Fruit fly (Drosophila melanogaster) whole organism, embryonic: ENCODE measurements around the gene mwh.

ENCODE experiments used
- Atf6 ChIP-seq: fragments of 200-800 bp; sonication (Bioruptor generic); IDR thresholded peaks from 2 replicates; pipeline ENCODE4 v1.3.6; 2022; ENCODE audit warnings: missing biosample characterization, missing genetic modification characterization
- Awh ChIP-seq: fragments of 200-800 bp; sonication (Bioruptor generic); IDR thresholded peaks from 2 replicates; pipeline ENCODE4, ENCODE4 v1.3.6; 2022; ENCODE audit warnings: missing biosample characterization, missing genetic modification characterization
- CG10654 ChIP-seq: fragments of 200-800 bp; sonication (Bioruptor generic); optimal IDR thresholded peaks from 2 replicates; lab custom pipeline; 2016; ENCODE audit warnings: missing biosample characterization, missing genetic modification characterization
- CG12104 ChIP-seq: fragments of 200-800 bp; sonication (Bioruptor generic); optimal IDR thresholded peaks from 3 replicates; lab custom pipeline; 2016; ENCODE audit warnings: missing biosample characterization, missing genetic modification characterization
- CG12659 ChIP-seq: fragments of 200-800 bp; sonication (Bioruptor generic); optimal IDR thresholded peaks from 3 replicates; lab custom pipeline; 2017; ENCODE audit warnings: mild to moderate bottlenecking, missing biosample characterization, missing genetic modification reagents, missing genetic modification characterization
- CG13775 ChIP-seq: fragments of 200-800 bp; sonication (Bioruptor generic); optimal IDR thresholded peaks from 3 replicates; lab custom pipeline; 2017; ENCODE audit warnings: missing biosample characterization, mild to moderate bottlenecking, missing genetic modification characterization
- CG14441 ChIP-seq: fragments of 200-800 bp; sonication (Bioruptor generic); IDR thresholded peaks from 2 replicates; pipeline ENCODE4 v1.3.6; 2022; ENCODE audit warnings: missing biosample characterization, missing genetic modification characterization
- CG15269 ChIP-seq: fragments of 200-800 bp; sonication (Bioruptor generic); optimal IDR thresholded peaks from 2 replicates; lab custom pipeline; 2018; ENCODE audit warnings: missing biosample characterization, mild to moderate bottlenecking, missing genetic modification characterization, moderate library complexity
- CG16779 ChIP-seq: fragments of 200-800 bp; sonication (Bioruptor generic); IDR thresholded peaks from 2 replicates; pipeline ENCODE4 v1.3.6; 2022; ENCODE audit warnings: missing biosample characterization, missing genetic modification characterization
- CG17328 ChIP-seq: fragments of 200-800 bp; sonication (Bioruptor generic); IDR thresholded peaks from 2 replicates; pipeline ENCODE4 v1.3.6; 2022; ENCODE audit warnings: missing biosample characterization, missing genetic modification characterization
- CG17359 ChIP-seq: fragments of 200-800 bp; sonication (Bioruptor generic); optimal IDR thresholded peaks from 3 replicates; lab custom pipeline; 2018; ENCODE audit warnings: missing biosample characterization, mild to moderate bottlenecking, missing genetic modification characterization, moderate library complexity
- CG1832 ChIP-seq: fragments of 200-800 bp; sonication (Bioruptor generic); optimal IDR thresholded peaks from 2 replicates; lab custom pipeline; 2017; ENCODE audit warnings: missing biosample characterization, mild to moderate bottlenecking, missing genetic modification characterization, inconsistent platforms
- CG18764 ChIP-seq: fragments of 200-800 bp; sonication (Bioruptor generic); optimal IDR thresholded peaks from 3 replicates; lab custom pipeline; 2016; ENCODE audit warnings: missing biosample characterization, missing genetic modification characterization
- CG2129 ChIP-seq: fragments of 200-800 bp; sonication (Bioruptor generic); IDR thresholded peaks from 2 replicates; pipeline ENCODE4 v1.3.6; 2022; ENCODE audit warnings: missing biosample characterization, missing genetic modification characterization; ENCODE audit not compliant: partially characterized antibody
- CG2875 ChIP-seq: fragments of 200-800 bp; sonication (Bioruptor generic); optimal IDR thresholded peaks from 2 replicates; lab custom pipeline; 2017; ENCODE audit warnings: missing biosample characterization, mild to moderate bottlenecking, missing genetic modification characterization, missing genetic modification reagents
- CG30431 ChIP-seq: fragments of 200-800 bp; sonication (Bioruptor generic); optimal IDR thresholded peaks from 2 replicates; lab custom pipeline; 2017; ENCODE audit warnings: missing biosample characterization, missing genetic modification characterization
- CG31365 ChIP-seq: fragments of 200-800 bp; sonication (Bioruptor generic); optimal IDR thresholded peaks from 2 replicates; lab custom pipeline; 2018; ENCODE audit warnings: missing biosample characterization, mild to moderate bottlenecking, missing genetic modification characterization
- CG33213 ChIP-seq: fragments of 200-800 bp; sonication (Bioruptor generic); optimal IDR thresholded peaks from 3 replicates; lab custom pipeline; 2016; ENCODE audit warnings: missing biosample characterization, missing genetic modification characterization
- CG43689 ChIP-seq: fragments of 200-800 bp; sonication (Bioruptor generic); IDR thresholded peaks from 2 replicates; pipeline ENCODE4 v1.3.6; 2022; ENCODE audit warnings: missing biosample characterization, missing genetic modification characterization
- CG4424 ChIP-seq: fragments of 200-800 bp; sonication (Bioruptor generic); optimal IDR thresholded peaks from 3 replicates; lab custom pipeline; 2016; ENCODE audit warnings: missing biosample characterization, missing genetic modification characterization
- CG7839 ChIP-seq: fragments of 200-800 bp; sonication (Bioruptor generic); optimal IDR thresholded peaks from 3 replicates; lab custom pipeline; 2018; ENCODE audit warnings: missing biosample characterization, mild to moderate bottlenecking, missing genetic modification characterization, moderate library complexity
- H2.0 ChIP-seq: fragments of 200-800 bp; sonication (Bioruptor generic); IDR thresholded peaks from 2 replicates; pipeline ENCODE4 v1.3.6; 2022; ENCODE audit warnings: missing biosample characterization, missing genetic modification characterization
- HHEX ChIP-seq: fragments of 200-800 bp; sonication (Bioruptor generic); optimal IDR thresholded peaks from 3 replicates; lab custom pipeline; 2017; ENCODE audit warnings: missing biosample characterization, mild to moderate bottlenecking, missing genetic modification characterization, missing genetic modification reagents
- Hey ChIP-seq: fragments of 200-800 bp; sonication (Bioruptor generic); optimal IDR thresholded peaks from 3 replicates; lab custom pipeline; 2018; ENCODE audit warnings: missing biosample characterization, mild to moderate bottlenecking, missing genetic modification characterization
- Hmx ChIP-seq: fragments of 200-800 bp; sonication (Bioruptor generic); optimal IDR thresholded peaks from 2 replicates; lab custom pipeline; 2016; ENCODE audit warnings: missing biosample characterization, missing genetic modification characterization
- Hr39 ChIP-seq: fragments of >200 bp; optimal IDR thresholded peaks from 2 replicates; lab custom pipeline; 2017
- Max ChIP-seq: fragments of 200-800 bp; sonication (Bioruptor generic); optimal IDR thresholded peaks from 2 replicates; lab custom pipeline; 2016; ENCODE audit warnings: missing biosample characterization, mild to moderate bottlenecking, missing genetic modification characterization
- Meics ChIP-seq: fragments of 200-800 bp; sonication (Bioruptor generic); optimal IDR thresholded peaks from 2 replicates; lab custom pipeline; 2017; ENCODE audit warnings: missing biosample characterization, mild to moderate bottlenecking, missing genetic modification characterization
- NC2β ChIP-seq: fragments of 200-800 bp; sonication (Bioruptor generic); optimal IDR thresholded peaks from 2 replicates; lab custom pipeline; 2016; ENCODE audit warnings: missing biosample characterization, missing genetic modification characterization
- Nf-YC ChIP-seq: fragments of 200-800 bp; optimal IDR thresholded peaks from 3 replicates; lab custom pipeline; 2019; ENCODE audit warnings: missing biosample characterization, mild to moderate bottlenecking, missing genetic modification characterization, moderate library complexity
- Optix ChIP-seq: fragments of 200-800 bp; sonication (Bioruptor generic); IDR thresholded peaks from 3 replicates; pipeline ENCODE4 v1.3.6; 2022; ENCODE audit warnings: missing biosample characterization, missing genetic modification characterization
- Six4 ChIP-seq: fragments of 200-800 bp; sonication (Bioruptor generic); optimal IDR thresholded peaks from 2 replicates; lab custom pipeline; 2016; ENCODE audit warnings: missing biosample characterization, missing genetic modification characterization
- Sox102F ChIP-seq: fragments of 200-800 bp; sonication (Bioruptor generic); optimal IDR thresholded peaks from 2 replicates; lab custom pipeline; 2018; ENCODE audit warnings: missing biosample characterization, mild to moderate bottlenecking, missing genetic modification characterization, moderate library complexity
- Spps ChIP-seq: fragments of 200-800 bp; sonication (Bioruptor generic); optimal IDR thresholded peaks from 2 replicates; lab custom pipeline; 2018; ENCODE audit warnings: missing biosample characterization, mild to moderate bottlenecking, missing genetic modification characterization
- TFAM ChIP-seq: fragments of 200-800 bp; sonication (Bioruptor generic); optimal IDR thresholded peaks from 2 replicates; lab custom pipeline; 2017; ENCODE audit warnings: missing biosample characterization, missing genetic modification characterization, inconsistent platforms
- Xbp1 ChIP-seq: fragments of 200-800 bp; sonication (Bioruptor generic); optimal IDR thresholded peaks from 3 replicates; lab custom pipeline; 2016; ENCODE audit warnings: missing biosample characterization, mild to moderate bottlenecking, missing genetic modification characterization
- ato ChIP-seq: fragments of 200-800 bp; sonication (Bioruptor generic); IDR thresholded peaks from 2 replicates; pipeline ENCODE4 v1.3.6; 2022; ENCODE audit warnings: missing biosample characterization, missing genetic modification characterization; ENCODE audit not compliant: partially characterized antibody
- bbx ChIP-seq: fragments of 200-800 bp; sonication (Bioruptor generic); IDR thresholded peaks from 2 replicates; pipeline ENCODE4 v1.3.6; 2022; ENCODE audit warnings: missing biosample characterization, missing genetic modification characterization; ENCODE audit not compliant: partially characterized antibody
- bcd ChIP-seq: fragments of 200-800 bp; sonication (Bioruptor generic); optimal IDR thresholded peaks from 2 replicates; lab custom pipeline; 2017; ENCODE audit warnings: missing biosample characterization, mild to moderate bottlenecking, missing genetic modification characterization
- chif ChIP-seq, 2 experiments: fragments of 200-800 bp; sonication (Bioruptor generic); optimal IDR thresholded peaks; 3 replicates each; lab custom pipeline; 2016; ENCODE audit warnings: missing biosample characterization in 2 of 2, missing genetic modification characterization in 2 of 2
- danr ChIP-seq: fragments of 200-800 bp; sonication (Bioruptor generic); IDR thresholded peaks from 2 replicates; pipeline ENCODE4 v1.3.6; 2022; ENCODE audit warnings: missing biosample characterization, missing genetic modification characterization
- emc ChIP-seq: fragments of 200-800 bp; sonication (Bioruptor generic); optimal IDR thresholded peaks from 2 replicates; lab custom pipeline; 2016; ENCODE audit warnings: missing biosample characterization, missing genetic modification characterization
- fd64A ChIP-seq: fragments of 200-800 bp; sonication (Bioruptor generic); optimal IDR thresholded peaks from 3 replicates; lab custom pipeline; 2018; ENCODE audit warnings: missing biosample characterization, mild to moderate bottlenecking, missing genetic modification characterization
- her ChIP-seq: fragments of 200-800 bp; sonication (Bioruptor generic); optimal IDR thresholded peaks from 2 replicates; lab custom pipeline; 2016; ENCODE audit warnings: missing biosample characterization, missing genetic modification characterization
- nerfin-2 ChIP-seq: fragments of 200-800 bp; sonication (Bioruptor generic); IDR thresholded peaks from 2 replicates; pipeline ENCODE4 v1.3.6; 2022; ENCODE audit warnings: missing biosample characterization, missing genetic modification characterization; ENCODE audit not compliant: partially characterized antibody
- otp ChIP-seq: fragments of 200-800 bp; sonication (Bioruptor generic); IDR thresholded peaks from 3 replicates; pipeline ENCODE4, ENCODE4 v1.3.6; 2022; ENCODE audit warnings: missing biosample characterization, missing genetic modification characterization
- pho ChIP-seq: fragments of 200-800 bp; sonication (Bioruptor generic); optimal IDR thresholded peaks from 2 replicates; lab custom pipeline; 2016; ENCODE audit warnings: missing biosample characterization, missing genetic modification characterization
- scrt ChIP-seq: fragments of 200-800 bp; sonication (Bioruptor generic); optimal IDR thresholded peaks from 2 replicates; lab custom pipeline; 2018; ENCODE audit warnings: missing biosample characterization, mild to moderate bottlenecking, missing genetic modification characterization, moderate library complexity
- sens-2 ChIP-seq: fragments of 200-800 bp; sonication (Bioruptor generic); IDR thresholded peaks from 2 replicates; pipeline ENCODE4 v1.3.6; 2022; ENCODE audit warnings: missing biosample characterization, missing genetic modification characterization
- tap ChIP-seq: fragments of 200-800 bp; optimal IDR thresholded peaks from 3 replicates; lab custom pipeline; 2019; ENCODE audit warnings: missing biosample characterization, mild to moderate bottlenecking, missing genetic modification characterization, moderate library complexity
- trem ChIP-seq: fragments of 200-800 bp; optimal IDR thresholded peaks from 3 replicates; lab custom pipeline; 2019; ENCODE audit warnings: missing biosample characterization, mild to moderate bottlenecking, missing genetic modification characterization, moderate library complexity

mwh gene

dm6 chr3L:1216460-1216859, 15.9 kb downstream of the mwh start (continued):
- TF ChIP-seq otp (GFP tag; lab: Robert Waterston, UW) (no peak), fd64A (GFP tag; lab: Kevin White, UChicago) (no peak), Meics (GFP tag; lab: Kevin White, UChicago) (no peak), Hey (tag; lab: Kevin White, UChicago) (no peak), CG17359 (peak; percentile 62), TFAM (GFP tag; lab: Kevin White, UChicago) (no peak), CG7839 (tag; lab: Kevin White, UChicago) (peak; percentile 54), Atf6 (GFP tag; lab: Robert Waterston, UW) (0 out of 2 replicates have a peak, but pooled peaks have one; percentile 24), CG14441 (0 out of 2 replicates have a peak, but pooled peaks have one; percentile 18), emc (no peak), pho (GFP tag; lab: Kevin White, UChicago) (no peak), trem (tag; lab: Kevin White, UChicago) (peak; percentile 54), CG43689 (no peak), Max (peak; percentile 14), CG12104 (GFP tag; lab: Kevin White, UChicago) (no peak), CG2129 (GFP tag; lab: Robert Waterston, UW) (no peak), CG30431 (GFP tag; lab: Kevin White, UChicago) (peak; percentile 36), CG16779 (GFP tag; lab: Robert Waterston, UW) (no peak), danr (GFP tag; lab: Robert Waterston, UW) (no peak), Nf-YC (tag; lab: Kevin White, UChicago) (no peak), Awh (no peak), HHEX (GFP tag; lab: Kevin White, UChicago) (peak; percentile 29), sens-2 (GFP tag; lab: Robert Waterston, UW) (no peak), scrt (GFP tag; lab: Kevin White, UChicago) (no peak), ato (GFP tag; lab: Robert Waterston, UW) (no peak), nerfin-2 (GFP tag; lab: Robert Waterston, UW) (no peak), Sox102F (GFP tag; lab: Kevin White, UChicago) (peak; percentile 64), chif (GFP tag; optimal IDR thresholded peaks at IDR 0.05; lab: Kevin White, UChicago) (peak; percentile 33 to 44), bbx (GFP tag; lab: Robert Waterston, UW) (no peak), CG4424 (GFP tag; lab: Kevin White, UChicago) (peak; percentile 28), H2.0 (no peak), CG13775 (GFP tag; lab: Kevin White, UChicago) (no peak), Spps (tag; lab: Kevin White, UChicago) (peak; percentile 21), tap (tag; lab: Kevin White, UChicago) (peak; percentile 48), CG2875 (GFP tag; lab: Kevin White, UChicago) (peak; percentile 43), Optix (no peak), CG12659 (peak; percentile 1), CG18764 (GFP tag; lab: Kevin White, UChicago) (peak; percentile 19), bcd (peak; percentile 18), CG33213 (GFP tag; lab: Kevin White, UChicago) (peak; percentile 33), NC2β (GFP tag; lab: Kevin White, UChicago) (no peak), CG1832 (GFP tag; lab: Kevin White, UChicago) (no peak), her (no peak), Hr39 (no peak), Six4 (peak; percentile 1), CG17328 (GFP tag; lab: Robert Waterston, UW) (peak; percentile 60), Xbp1 (GFP tag; lab: Kevin White, UChicago) (peak; percentile 36), Hmx (GFP tag; lab: Kevin White, UChicago) (no peak), CG10654 (GFP tag; lab: Kevin White, UChicago) (peak; percentile 34), CG31365 (tag; lab: Kevin White, UChicago) (no peak), CG15269 (tag; lab: Kevin White, UChicago) (peak; percentile 15)
